Worm (Caenorhabditis elegans): Measurements from ENCODE around the gene scl-27.

scl-27 gene

ce11 chrV:399721-400120 lies at the start of gene scl-27:
TSS of gene scl-27 (plus strand) at chrV:400021.
- TF ChIP-seq nhr-71 (tag; optimal IDR thresholded peaks at IDR 0.05) (no peak), mef-2 (tag; optimal IDR thresholded peaks at IDR 0.05) (no peak), ama-1 (optimal IDR thresholded peaks at IDR 0.05) (no peak), mep-1 (tag; optimal IDR thresholded peaks at IDR 0.05) (no peak), C34B4.2 (tag; optimal IDR thresholded peaks at IDR 0.05) (no peak), lin-35 (GFP tag; optimal IDR thresholded peaks at IDR 0.05) (no peak), aha-1 (tag; optimal IDR thresholded peaks at IDR 0.05) (no peak), nhr-85 (tag) (no peak)

- TF ChIP-seq nhr-47 (tag; optimal IDR thresholded peaks at IDR 0.05): no peak
- TF ChIP-seq mab-9 (GFP tag; IDR thresholded peaks at IDR 0.05): no peak
- TF ChIP-seq tlp-1 (tag; optimal IDR thresholded peaks at IDR 0.05): no peak
- no peak for TF ChIP-seq fkh-4 (tag; optimal IDR thresholded peaks at IDR 0.05; ENCODE audit: borderline replicate concordance)
- TF ChIP-seq ama-1 (optimal IDR thresholded peaks at IDR 0.05): no peak
- TF ChIP-seq unc-98 (GFP tag; IDR thresholded peaks at IDR 0.05): no peak
- no peak for TF ChIP-seq nhr-84 (tag; optimal IDR thresholded peaks at IDR 0.05)
- TF ChIP-seq nhr-76 (tag; optimal IDR thresholded peaks at IDR 0.05): no peak
- no peak for TF ChIP-seq nhr-237 (tag; optimal IDR thresholded peaks at IDR 0.05)
- no peak for TF ChIP-seq ces-1 (GFP tag; optimal IDR thresholded peaks at IDR 0.05)
- no peak for TF ChIP-seq tbx-2 (tag; optimal IDR thresholded peaks at IDR 0.05)
- TF ChIP-seq jun-1 (tag; optimal IDR thresholded peaks at IDR 0.05): no peak
- no peak for TF ChIP-seq egl-27 (tag; optimal IDR thresholded peaks at IDR 0.05)
- TF ChIP-seq ceh-63 (GFP tag; optimal IDR thresholded peaks at IDR 0.05): no peak
- TF ChIP-seq alr-1 (tag; optimal IDR thresholded peaks at IDR 0.05; ENCODE audit: borderline replicate concordance): no peak
- TF ChIP-seq fkh-10 (GFP tag; optimal IDR thresholded peaks at IDR 0.05): no peak
- no peak for TF ChIP-seq dsc-1 (tag; optimal IDR thresholded peaks at IDR 0.05)
- no peak for TF ChIP-seq aly-2 (tag; optimal IDR thresholded peaks at IDR 0.05)
Observed at ce11 chrV:350822-351221, 49.0 kb upstream of the scl-27 start.

ce11 chrV:351787-352186 lies 48.0 kb upstream of the scl-27 start:
- TF ChIP-seq efl-1 (optimal IDR thresholded peaks at IDR 0.05) (no peak), efl-1 (GFP tag; optimal IDR thresholded peaks at IDR 0.05 in 1 of 2) (peak in 1 of 2 experiments; percentile 20), nhr-19 (GFP tag; conservative IDR thresholded peaks at IDR 0.05) (no peak)

- TF ChIP-seq efl-1 (optimal IDR thresholded peaks at IDR 0.05) (no peak), efl-1 (GFP tag; optimal IDR thresholded peaks at IDR 0.05 in 1 of 2) (peak in 1 of 2 experiments; percentile 1), pqm-1 (tag; optimal IDR thresholded peaks at IDR 0.05) (no peak)
Observed at ce11 chrV:356959-357702, 42.7 kb upstream of the scl-27 start.

DNA sequence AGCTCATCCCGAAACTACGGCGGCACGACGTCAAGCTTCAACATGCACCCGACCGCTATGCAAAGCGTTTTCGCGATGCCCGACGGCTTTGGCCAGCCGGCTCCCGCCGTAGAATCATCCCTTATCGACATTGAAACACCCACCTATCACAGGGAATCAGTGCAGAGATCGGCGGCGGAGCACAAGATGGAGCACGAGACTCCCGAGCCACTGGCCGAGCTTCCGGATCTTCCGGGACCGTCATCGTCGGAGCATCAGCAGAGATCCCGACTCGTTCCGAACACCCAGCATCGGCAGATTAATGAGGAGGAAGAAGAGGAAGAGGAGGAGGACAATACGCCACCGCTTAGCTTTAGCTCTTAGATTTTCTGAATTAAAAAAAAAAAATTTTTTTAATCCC lies 41.3 kb upstream of the scl-27 start:
- no peak for TF ChIP-seq ama-1 (optimal IDR thresholded peaks at IDR 0.05)
- no peak for TF ChIP-seq jun-1 (tag; optimal IDR thresholded peaks at IDR 0.05)
- TF ChIP-seq ztf-4 (tag; optimal IDR thresholded peaks at IDR 0.05): no peak

DNA sequence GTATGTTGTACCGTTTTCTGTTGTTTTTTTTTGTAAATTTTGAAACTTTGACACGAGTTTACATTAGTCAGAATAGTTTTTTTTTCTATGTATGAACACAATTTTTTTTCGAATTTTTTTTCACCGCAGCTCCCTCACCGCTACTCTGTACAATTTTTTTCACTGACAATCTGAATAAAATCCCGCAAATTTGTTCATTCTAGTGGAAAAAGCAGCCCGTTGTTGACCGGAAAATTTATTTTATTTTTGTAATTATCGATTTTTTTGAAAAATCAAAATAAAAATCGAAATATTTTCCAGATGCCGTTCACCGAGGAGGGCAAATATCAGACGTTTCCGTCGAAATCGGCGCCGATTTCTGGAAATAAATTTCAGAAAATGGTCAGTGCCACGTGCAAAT lies 40.4 kb upstream of the scl-27 start, which contains the start of gene T22H9.1:
Gene T22H9.1, plus strand, starts transcription at position 301 of the 400 bp plus-strand sequence.
- TF ChIP-seq sup-37 (GFP tag; optimal IDR thresholded peaks at IDR 0.05) (no peak), hpl-2 (GFP tag; optimal IDR thresholded peaks at IDR 0.05) (no peak), ceh-8 (GFP tag; optimal IDR thresholded peaks at IDR 0.05) (no peak), zag-1 (tag; optimal IDR thresholded peaks at IDR 0.05) (no peak), alr-1 (tag; optimal IDR thresholded peaks at IDR 0.05; ENCODE audit: borderline replicate concordance) (no peak), mab-9 (GFP tag; IDR thresholded peaks at IDR 0.05) (no peak), Y116A8C.19 (tag; optimal IDR thresholded peaks at IDR 0.05; ENCODE audit: borderline replicate concordance) (no peak), nhr-71 (tag; optimal IDR thresholded peaks at IDR 0.05) (no peak), lin-39 (tag; optimal IDR thresholded peaks at IDR 0.05) (no peak), aly-2 (tag; optimal IDR thresholded peaks at IDR 0.05) (no peak), unc-86 (tag; optimal IDR thresholded peaks at IDR 0.05) (no peak), unc-62 (GFP tag; optimal IDR thresholded peaks at IDR 0.05) (no peak), pqm-1 (tag; optimal IDR thresholded peaks at IDR 0.05) (no peak), snu-23 (GFP tag; optimal IDR thresholded peaks at IDR 0.05) (no peak), unc-30 (tag; optimal IDR thresholded peaks at IDR 0.05) (no peak), nhr-19 (GFP tag; conservative IDR thresholded peaks at IDR 0.05) (no peak)

Measured in whole organism, L1 larva.